Worm (Caenorhabditis elegans): Measurements from ENCODE around the gene Y57G11C.3.

DNA sequence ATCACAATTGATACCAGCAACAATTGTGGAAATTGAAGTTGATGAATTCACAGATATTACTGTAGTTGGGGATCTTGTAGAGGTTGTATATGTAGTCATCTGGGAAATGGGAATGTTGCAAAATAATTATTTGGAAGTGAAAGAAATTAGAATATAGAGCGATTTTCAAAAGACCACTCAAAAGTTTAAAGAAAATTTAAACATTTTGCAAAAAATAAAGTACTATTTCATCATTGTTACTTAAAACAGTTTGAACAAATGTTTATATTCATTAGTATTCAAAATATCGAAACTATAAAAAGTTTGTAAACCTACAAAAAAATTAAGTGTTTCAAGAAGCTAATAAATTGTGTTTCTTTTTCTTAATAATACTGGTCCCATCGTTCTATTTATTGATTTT lies 48.3 kb downstream of the Y57G11C.3 start, which contains the start of gene Y57G11C.46:
- TF ChIP-seq pha-4 (tag; optimal IDR thresholded peaks at IDR 0.05) (no peak), bed-1 (GFP tag; IDR thresholded peaks at IDR 0.05) (no peak), ztf-3 (GFP tag; optimal IDR thresholded peaks at IDR 0.05) (no peak), lin-40 (tag; optimal IDR thresholded peaks at IDR 0.05) (no peak), fkh-3 (tag; optimal IDR thresholded peaks at IDR 0.05) (no peak), unc-62 (GFP tag; optimal IDR thresholded peaks at IDR 0.05) (no peak), nfya-1 (tag; optimal IDR thresholded peaks at IDR 0.05; ENCODE audit: borderline replicate concordance, insufficient read depth) (no peak), attf-3 (GFP tag; conservative IDR thresholded peaks at IDR 0.05) (no peak), ceh-27 (GFP tag; optimal IDR thresholded peaks at IDR 0.05) (no peak), sdz-38 (tag; optimal IDR thresholded peaks at IDR 0.05) (no peak), ama-1 (optimal IDR thresholded peaks at IDR 0.05) (no peak), ama-1 (GFP tag; optimal IDR thresholded peaks at IDR 0.05) (no peak), hmg-20 (GFP tag; IDR thresholded peaks at IDR 0.05) (no peak), nhr-27 (tag; optimal IDR thresholded peaks at IDR 0.05) (no peak)
